Fruit fly (Drosophila melanogaster): ENCODE measurements around the gene CG12795.
A peak's percentile ranks its signal among the peaks of the same experiment; 100 is the strongest.

Gene CG12795

DNA sequence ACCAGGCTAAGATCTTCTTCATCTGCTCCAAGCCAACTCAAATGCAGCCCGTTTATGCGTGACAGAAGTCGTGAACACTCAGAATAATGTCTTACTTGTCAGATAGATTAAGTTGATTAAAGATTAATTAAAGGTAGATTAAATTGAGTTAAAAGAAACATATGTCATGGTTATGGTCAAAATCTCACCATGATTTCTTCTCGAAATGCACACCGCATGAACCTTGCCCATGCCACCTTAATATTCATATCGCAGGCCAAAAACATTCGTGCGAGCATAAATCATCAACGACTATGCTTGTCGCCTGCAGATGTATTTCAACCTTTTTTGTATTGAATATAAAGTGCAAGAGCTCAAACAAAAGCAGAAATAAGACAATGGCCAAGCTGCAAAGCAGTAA lies 15.2 kb upstream of the CG12795 start (continued):
- no peak for TF ChIP-seq Aef1 (GFP tag; IDR thresholded peaks at IDR 0.05)
- no peak for TF ChIP-seq Jarid2 (GFP tag; optimal IDR thresholded peaks at IDR 0.05)
- TF ChIP-seq oc (tag; optimal IDR thresholded peaks at IDR 0.05): peak; percentile 38
- TF ChIP-seq grau (tag; optimal IDR thresholded peaks at IDR 0.05): peak; percentile 39
- peak; percentile 29 for TF ChIP-seq CG18599 (GFP tag; optimal IDR thresholded peaks at IDR 0.05)
- TF ChIP-seq CG14667 (GFP tag; IDR thresholded peaks at IDR 0.05): no peak
- no peak for TF ChIP-seq gt (GFP tag; IDR thresholded peaks at IDR 0.05)
- TF ChIP-seq croc (GFP tag; conservative IDR thresholded peaks at IDR 0.05): no peak
- TF ChIP-seq CG33213 (GFP tag; optimal IDR thresholded peaks at IDR 0.05): no peak
- no peak for TF ChIP-seq knrl (GFP tag; IDR thresholded peaks at IDR 0.05; ENCODE audit: partially characterized antibody)
- no peak for TF ChIP-seq dati (GFP tag; IDR thresholded peaks at IDR 0.05)
- TF ChIP-seq CG3726 (GFP tag; IDR thresholded peaks at IDR 0.05): no peak
- peak; percentile 77 for TF ChIP-seq CG11504 (tag; optimal IDR thresholded peaks at IDR 0.05)
- TF ChIP-seq HHEX (GFP tag; optimal IDR thresholded peaks at IDR 0.05): peak; percentile 40
- no peak for TF ChIP-seq CG7556 (GFP tag; optimal IDR thresholded peaks at IDR 0.05)
- TF ChIP-seq ken (GFP tag; IDR thresholded peaks at IDR 0.05): 0 out of 3 replicates have a peak, but pooled peaks have one; percentile 35
- TF ChIP-seq wek (GFP tag; optimal IDR thresholded peaks at IDR 0.05): peak; percentile 6
- TF ChIP-seq Optix (GFP tag; IDR thresholded peaks at IDR 0.05): peak; percentile 40; the same call in 1 of the 3 replicates
- TF ChIP-seq sisA (GFP tag; IDR thresholded peaks at IDR 0.05): 0 out of 2 replicates have a peak, but pooled peaks have one; percentile 6
- no peak for TF ChIP-seq Opbp (GFP tag; IDR thresholded peaks at IDR 0.05; ENCODE audit: partially characterized antibody)
- no peak for TF ChIP-seq Lhr (GFP tag; optimal IDR thresholded peaks at IDR 0.05)
- TF ChIP-seq HLH3B (GFP tag; IDR thresholded peaks at IDR 0.05): peak; percentile 73
- TF ChIP-seq phol (tag; optimal IDR thresholded peaks at IDR 0.05): peak; percentile 74
- no peak for TF ChIP-seq gsb (GFP tag; IDR thresholded peaks at IDR 0.05)
- peak; percentile 51 for TF ChIP-seq gcm (GFP tag; optimal IDR thresholded peaks at IDR 0.05)
- peak; percentile 71 for TF ChIP-seq Awh (GFP tag; IDR thresholded peaks at IDR 0.05)
- peak; percentile 73 for TF ChIP-seq unpg (GFP tag; optimal IDR thresholded peaks at IDR 0.05)
- TF ChIP-seq dimm (GFP tag; IDR thresholded peaks at IDR 0.05): no peak
- TF ChIP-seq fru (optimal IDR thresholded peaks at IDR 0.05): no peak
- TF ChIP-seq CG14965 (GFP tag; optimal IDR thresholded peaks at IDR 0.05; ENCODE audit: borderline replicate concordance): no peak
- no peak for TF ChIP-seq slou (GFP tag; optimal IDR thresholded peaks at IDR 0.05)
- no peak for TF ChIP-seq Dfd (GFP tag; optimal IDR thresholded peaks at IDR 0.05)
- TF ChIP-seq CG10565 (GFP tag; optimal IDR thresholded peaks at IDR 0.05): no peak
- TF ChIP-seq grn (GFP tag; optimal IDR thresholded peaks at IDR 0.05): no peak
- TF ChIP-seq az2 (GFP tag; optimal IDR thresholded peaks at IDR 0.05): peak; percentile 24
- no peak for TF ChIP-seq Deaf1 (tag; optimal IDR thresholded peaks at IDR 0.05)
- no peak for TF ChIP-seq Doc2 (GFP tag; IDR thresholded peaks at IDR 0.05)
- peak; percentile 57 for TF ChIP-seq CG5180 (GFP tag; optimal IDR thresholded peaks at IDR 0.05)
- peak; percentile 67 for TF ChIP-seq Sox100B (GFP tag; optimal IDR thresholded peaks at IDR 0.05)
- TF ChIP-seq Nf-YB (GFP tag; optimal IDR thresholded peaks at IDR 0.05): no peak
- no peak for TF ChIP-seq CG13894 (tag; optimal IDR thresholded peaks at IDR 0.05)
- TF ChIP-seq Ets97D (GFP tag; optimal IDR thresholded peaks at IDR 0.05): no peak
- TF ChIP-seq abd-A (tag; optimal IDR thresholded peaks at IDR 0.05): no peak
- TF ChIP-seq tna (GFP tag; IDR thresholded peaks at IDR 0.05; ENCODE audit: partially characterized antibody): no peak
- TF ChIP-seq CoRest (tag; optimal IDR thresholded peaks at IDR 0.05): peak; percentile 51
- no peak for TF ChIP-seq Trl (optimal IDR thresholded peaks at IDR 0.05)
- peak; percentile 22 for TF ChIP-seq Trl (GFP tag; optimal IDR thresholded peaks at IDR 0.05)
- TF ChIP-seq ash1 (GFP tag; optimal IDR thresholded peaks at IDR 0.05): no peak
- TF ChIP-seq Antp (GFP tag; optimal IDR thresholded peaks at IDR 0.05): no peak
- TF ChIP-seq stc (GFP tag; IDR thresholded peaks at IDR 0.05): peak; percentile 80
- TF ChIP-seq H15 (GFP tag; IDR thresholded peaks at IDR 0.05): peak; percentile 56; the same call in 1 of the 3 replicates
- no peak for TF ChIP-seq mirr (GFP tag; optimal IDR thresholded peaks at IDR 0.05)
